Fruit fly (Drosophila melanogaster): ENCODE results near the gene NHP2.
A peak's percentile ranks its signal among the peaks of the same experiment; 100 is the strongest.

Gene NHP2

dm6 chr3L:14782626-14783362, 19.2 kb downstream of the NHP2 start:
- TF ChIP-seq noc (tag; optimal IDR thresholded peaks at IDR 0.05), result peak; percentile 0

dm6 chr3L:14781863-14782218, 20.1 kb downstream of the NHP2 start:
- TF ChIP-seq noc (tag; optimal IDR thresholded peaks at IDR 0.05), result no peak

dm6 chr3L:14781082-14781862, 20.7 kb downstream of the NHP2 start:
- TF ChIP-seq noc (tag; optimal IDR thresholded peaks at IDR 0.05), result no peak

- TF ChIP-seq noc (tag; optimal IDR thresholded peaks at IDR 0.05), result no peak
Measured at dm6 chr3L:14780187-14780586, 21.8 kb downstream of the NHP2 start.

dm6 chr3L:14779289-14779688, 22.7 kb downstream of the NHP2 start:
- peak; percentile 45 for TF ChIP-seq noc (tag; optimal IDR thresholded peaks at IDR 0.05)

dm6 chr3L:14775711-14776660, 26.0 kb downstream of the NHP2 start, which contains the start of gene mop:
mop (minus strand) TSS chr3L:14776129.
- TF ChIP-seq noc (tag; optimal IDR thresholded peaks at IDR 0.05), result no peak

dm6 chr3L:14769183-14769582, 32.8 kb downstream of the NHP2 start, which contains the start of gene Mgat4b:
Mgat4b (minus strand) TSS chr3L:14769283.
- no peak for TF ChIP-seq noc (tag; optimal IDR thresholded peaks at IDR 0.05)

dm6 chr3L:14761837-14762785, 39.9 kb downstream of the NHP2 start, which contains the start of the genes Tsen34 and Mgat4a:
Tsen34 (minus strand) TSS chr3L:14761844.
Mgat4a (plus strand) TSS chr3L:14762028.
- peak; percentile 88 for TF ChIP-seq noc (tag; optimal IDR thresholded peaks at IDR 0.05)

dm6 chr3L:14760949-14761348, 41.0 kb downstream of the NHP2 start, which contains the start of gene Trl:
Trl (minus strand) TSS chr3L:14761049.
- TF ChIP-seq noc (tag; optimal IDR thresholded peaks at IDR 0.05), result no peak

dm6 chr3L:14759984-14760626, 41.9 kb downstream of the NHP2 start:
- TF ChIP-seq noc (tag; optimal IDR thresholded peaks at IDR 0.05), result peak; percentile 21

dm6 chr3L:14759097-14759795, 42.7 kb downstream of the NHP2 start:
- peak; percentile 100 for TF ChIP-seq noc (tag; optimal IDR thresholded peaks at IDR 0.05)

dm6 chr3L:14758730-14759096, 43.3 kb downstream of the NHP2 start:
- TF ChIP-seq noc (tag; optimal IDR thresholded peaks at IDR 0.05), result no peak
